Fruit fly (Drosophila melanogaster): ENCODE measurements around the gene CG8004.

The CG8004 gene

dm6 chr3L:19924771-19925304, 3.5 kb downstream of the CG8004 start, which contains the start of gene Grasp65 (continued):
- TF ChIP-seq CG32772 (GFP tag; IDR thresholded peaks at IDR 0.05), result 0 out of 2 replicates have a peak, but pooled peaks have one; percentile 29
- peak; percentile 27 for TF ChIP-seq sug (tag; optimal IDR thresholded peaks at IDR 0.05)
- no peak for TF ChIP-seq nmo (GFP tag; optimal IDR thresholded peaks at IDR 0.05)
- no peak for TF ChIP-seq TFAM (GFP tag; optimal IDR thresholded peaks at IDR 0.05)
- TF ChIP-seq gro (GFP tag; optimal IDR thresholded peaks at IDR 0.05), result no peak
- TF ChIP-seq CG7987 (GFP tag; optimal IDR thresholded peaks at IDR 0.05), result no peak
- peak; percentile 18 for TF ChIP-seq Fer1 (GFP tag; optimal IDR thresholded peaks at IDR 0.05)
- no peak for TF ChIP-seq ci (GFP tag; IDR thresholded peaks at IDR 0.05)
- no peak for TF ChIP-seq sqz (GFP tag; optimal IDR thresholded peaks at IDR 0.05)
- TF ChIP-seq HHEX (GFP tag; optimal IDR thresholded peaks at IDR 0.05), result no peak
- TF ChIP-seq gem (tag; optimal IDR thresholded peaks at IDR 0.05), result peak; percentile 38
- no peak for TF ChIP-seq CG12071 (GFP tag; optimal IDR thresholded peaks at IDR 0.05)
- peak; percentile 23; the same call in 1 of the 2 replicates for TF ChIP-seq Atf6 (GFP tag; IDR thresholded peaks at IDR 0.05)
- no peak for TF ChIP-seq gt (GFP tag; IDR thresholded peaks at IDR 0.05)
- TF ChIP-seq hbn (GFP tag; IDR thresholded peaks at IDR 0.05; ENCODE audit: partially characterized antibody), result no peak
- TF ChIP-seq hkb (optimal IDR thresholded peaks at IDR 0.05), result no peak
- TF ChIP-seq hkb (GFP tag; IDR thresholded peaks at IDR 0.05), result 0 out of 2 replicates have a peak, but pooled peaks have one; percentile 15
- no peak for TF ChIP-seq Sry-β (GFP tag; optimal IDR thresholded peaks at IDR 0.05)
- no peak for TF ChIP-seq CG10209 (GFP tag; optimal IDR thresholded peaks at IDR 0.05)
- TF ChIP-seq sd (tag; optimal IDR thresholded peaks at IDR 0.05), result peak; percentile 56
- no peak for TF ChIP-seq Bdp1 (GFP tag; optimal IDR thresholded peaks at IDR 0.05)
- peak; percentile 40; the same call in 1 of the 2 replicates for TF ChIP-seq bbx (GFP tag; IDR thresholded peaks at IDR 0.05; ENCODE audit: partially characterized antibody)
- no peak for TF ChIP-seq CG11093 (GFP tag; IDR thresholded peaks at IDR 0.05)
- peak; percentile 38 for TF ChIP-seq CG18262 (tag; optimal IDR thresholded peaks at IDR 0.05)
- TF ChIP-seq CG9797 (GFP tag; optimal IDR thresholded peaks at IDR 0.05), result peak; percentile 81
- peak; percentile 14 for TF ChIP-seq B-H2 (GFP tag; optimal IDR thresholded peaks at IDR 0.05)
- TF ChIP-seq Sin3A (optimal IDR thresholded peaks at IDR 0.05), result peak; percentile 4
- no peak for TF ChIP-seq Lpt (GFP tag; optimal IDR thresholded peaks at IDR 0.05)
- TF ChIP-seq CG11085 (GFP tag; IDR thresholded peaks at IDR 0.05), result no peak
- peak; percentile 29 for TF ChIP-seq phol (tag; optimal IDR thresholded peaks at IDR 0.05)
- TF ChIP-seq nom (GFP tag; optimal IDR thresholded peaks at IDR 0.05), result peak; percentile 45
- no peak for TF ChIP-seq C15 (GFP tag; IDR thresholded peaks at IDR 0.05)
- no peak for TF ChIP-seq ap (GFP tag; IDR thresholded peaks at IDR 0.05)
- TF ChIP-seq CG8924 (tag; optimal IDR thresholded peaks at IDR 0.05), result peak; percentile 15
- TF ChIP-seq Ets65A (GFP tag), result peak; percentile 23
- TF ChIP-seq CG7745 (tag; optimal IDR thresholded peaks at IDR 0.05), result no peak
- TF ChIP-seq CG3995 (GFP tag; optimal IDR thresholded peaks at IDR 0.05), result no peak
- TF ChIP-seq row (GFP tag; IDR thresholded peaks at IDR 0.05), result peak; percentile 61
- peak; percentile 24 for TF ChIP-seq CG34376 (GFP tag; optimal IDR thresholded peaks at IDR 0.05)
- peak in 1 of 3 experiments; percentile 6 for TF ChIP-seq Stat92E (GFP tag; optimal IDR thresholded peaks at IDR 0.05)
- no peak for TF ChIP-seq pfk (GFP tag; optimal IDR thresholded peaks at IDR 0.05)
- peak; percentile 31 for TF ChIP-seq CG13296 (GFP tag; optimal IDR thresholded peaks at IDR 0.05)
- TF ChIP-seq Sox102F (GFP tag; optimal IDR thresholded peaks at IDR 0.05), result no peak
- TF ChIP-seq trh (GFP tag; optimal IDR thresholded peaks at IDR 0.05), result no peak
- TF ChIP-seq CG15269 (tag; optimal IDR thresholded peaks at IDR 0.05), result peak; percentile 4
- peak; percentile 29; the same call in 1 of the 2 replicates for TF ChIP-seq CG31441 (GFP tag; IDR thresholded peaks at IDR 0.05)
- no peak for TF ChIP-seq seq (GFP tag; IDR thresholded peaks at IDR 0.05)
- peak; percentile 18; the same call in 1 of the 2 replicates for TF ChIP-seq CG32532 (GFP tag; IDR thresholded peaks at IDR 0.05)
- no peak for TF ChIP-seq ind (GFP tag; optimal IDR thresholded peaks at IDR 0.05)
- TF ChIP-seq Med (GFP tag), result peak; percentile 61
- no peak for TF ChIP-seq MTF-1 (GFP tag; optimal IDR thresholded peaks at IDR 0.05; ENCODE audit: borderline replicate concordance)
